Worm (Caenorhabditis elegans): ENCODE data around the gene Y48A6B.8.
A peak's percentile ranks its signal among the peaks of the same experiment; 100 is the strongest.

- peak; percentile 97 for TF ChIP-seq him-1 (tag; optimal IDR thresholded peaks at IDR 0.05)
- TF ChIP-seq dao-5 (tag; optimal IDR thresholded peaks at IDR 0.05): peak; percentile 89
Observed at ce11 chrIII:10989491-10990032, 39.7 kb downstream of the Y48A6B.8 start.
